Fruit fly (Drosophila melanogaster): Measurements from ENCODE around the gene asf1.

DNA sequence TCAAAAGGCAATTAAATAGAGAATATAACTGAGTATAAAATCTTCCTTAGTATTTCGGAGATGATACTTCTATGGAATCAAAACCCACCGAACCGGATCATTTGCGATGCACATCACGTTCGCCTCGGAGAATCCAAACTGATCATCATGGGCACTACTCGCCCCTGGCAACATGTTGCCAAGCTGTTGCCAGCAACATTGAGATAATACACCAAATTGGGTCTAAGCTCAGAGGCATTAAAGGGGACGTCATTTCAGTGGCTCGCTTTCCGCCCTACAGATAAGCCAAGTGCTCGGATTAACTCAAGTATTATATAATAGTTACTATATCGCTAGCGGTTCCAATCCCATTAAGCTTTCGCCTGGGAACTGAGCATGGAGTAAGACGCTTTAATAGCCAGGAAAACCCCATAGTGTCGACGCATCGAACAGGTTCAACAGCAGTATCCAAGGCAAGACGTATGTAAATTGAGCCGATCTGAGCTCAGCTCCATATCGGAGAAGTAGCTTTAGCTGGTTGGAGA, 12.7 kb upstream of the asf1 start, which contains the start of the genes lush and CG9372:
- TF ChIP-seq pan (optimal IDR thresholded peaks at IDR 0.05), result no peak
- no peak for TF ChIP-seq EcR (GFP tag; optimal IDR thresholded peaks at IDR 0.05)
